Worm (Caenorhabditis elegans): ENCODE results near the gene gst-20.
A peak's percentile ranks its signal among the peaks of the same experiment; 100 is the strongest.

Gene gst-20

ce11 chrII:13630690-13631089, 21.1 kb upstream of the gst-20 start, which contains the start of the genes gst-17 and gst-18:
Gene gst-17 (minus strand): TSS chrII:13630790.
Gene gst-18 (minus strand): TSS chrII:13630887.
- no peak for TF ChIP-seq nhr-10 (tag; optimal IDR thresholded peaks at IDR 0.05)
- no peak for TF ChIP-seq unc-55 (GFP tag; optimal IDR thresholded peaks at IDR 0.05)
- TF ChIP-seq C34F6.9 (tag; optimal IDR thresholded peaks at IDR 0.05): no peak
- TF ChIP-seq egl-27 (tag; optimal IDR thresholded peaks at IDR 0.05): no peak
- no peak for TF ChIP-seq snpc-4 (tag; optimal IDR thresholded peaks at IDR 0.05)
- no peak for TF ChIP-seq lsy-2 (tag; optimal IDR thresholded peaks at IDR 0.05)
- no peak for TF ChIP-seq Y55F3AM.14 (GFP tag; optimal IDR thresholded peaks at IDR 0.05)
- TF ChIP-seq peb-1 (tag; optimal IDR thresholded peaks at IDR 0.05): no peak
- no peak for TF ChIP-seq sem-4 (tag; optimal IDR thresholded peaks at IDR 0.05)
- no peak for TF ChIP-seq R02D3.7 (tag; optimal IDR thresholded peaks at IDR 0.05)
- no peak for TF ChIP-seq ztf-11 (tag; optimal IDR thresholded peaks at IDR 0.05)
- TF ChIP-seq ztf-4 (tag; optimal IDR thresholded peaks at IDR 0.05): no peak
- no peak for TF ChIP-seq unc-62 (GFP tag; optimal IDR thresholded peaks at IDR 0.05)
- TF ChIP-seq crh-2 (tag; optimal IDR thresholded peaks at IDR 0.05): no peak
- TF ChIP-seq unc-39 (tag; optimal IDR thresholded peaks at IDR 0.05): no peak
- TF ChIP-seq skn-1 (tag; optimal IDR thresholded peaks at IDR 0.05): no peak
- no peak for TF ChIP-seq gmeb-1 (tag; optimal IDR thresholded peaks at IDR 0.05)
- TF ChIP-seq nhr-6 (tag; optimal IDR thresholded peaks at IDR 0.05): no peak
- no peak for TF ChIP-seq nhr-21 (tag; optimal IDR thresholded peaks at IDR 0.05)

ce11 chrII:13627001-13627400, 17.4 kb upstream of the gst-20 start, which contains the start of gene gst-19:
Gene gst-19 (minus strand): TSS chrII:13627145.
- TF ChIP-seq ceh-16 (tag; optimal IDR thresholded peaks at IDR 0.05): no peak
- no peak for TF ChIP-seq F13H6.1 (tag; optimal IDR thresholded peaks at IDR 0.05)
- no peak for TF ChIP-seq sma-3 (GFP tag; optimal IDR thresholded peaks at IDR 0.05)
- no peak for TF ChIP-seq sma-9 (GFP tag; optimal IDR thresholded peaks at IDR 0.05)
- TF ChIP-seq sma-9 (tag; optimal IDR thresholded peaks at IDR 0.05): no peak
- no peak for TF ChIP-seq lin-11 (tag; optimal IDR thresholded peaks at IDR 0.05)
- TF ChIP-seq ztf-1 (GFP tag; conservative IDR thresholded peaks at IDR 0.05): no peak

ce11 chrII:13624330-13624729, 14.7 kb upstream of the gst-20 start, which contains the start of gene gst-16:
Gene gst-16 (minus strand): TSS chrII:13624440.
- TF ChIP-seq ztf-4 (tag; optimal IDR thresholded peaks at IDR 0.05): no peak
- TF ChIP-seq sem-4 (tag; optimal IDR thresholded peaks at IDR 0.05): no peak
- TF ChIP-seq skn-1 (tag; optimal IDR thresholded peaks at IDR 0.05): peak; percentile 70
- no peak for TF ChIP-seq ztf-11 (tag; optimal IDR thresholded peaks at IDR 0.05)
- no peak for TF ChIP-seq F13H6.1 (tag; optimal IDR thresholded peaks at IDR 0.05)

ce11 chrII:13617808-13618207, 8.2 kb upstream of the gst-20 start, which contains the start of gene gst-12:
Gene gst-12 (minus strand): TSS chrII:13618061.
- peak; percentile 61 for TF ChIP-seq nhr-21 (tag; optimal IDR thresholded peaks at IDR 0.05)
- TF ChIP-seq nhr-11 (tag; optimal IDR thresholded peaks at IDR 0.05): no peak
- TF ChIP-seq mdl-1 (tag; optimal IDR thresholded peaks at IDR 0.05): no peak
- no peak for TF ChIP-seq lin-39 (tag; optimal IDR thresholded peaks at IDR 0.05)
- no peak for TF ChIP-seq mab-5 (tag; optimal IDR thresholded peaks at IDR 0.05)
- no peak for TF ChIP-seq ceh-82 (tag; optimal IDR thresholded peaks at IDR 0.05)
- TF ChIP-seq fos-1 (tag; optimal IDR thresholded peaks at IDR 0.05): no peak
- no peak for TF ChIP-seq nhr-25 (tag; optimal IDR thresholded peaks at IDR 0.05)
- TF ChIP-seq ceh-16 (tag; optimal IDR thresholded peaks at IDR 0.05): no peak
- no peak for TF ChIP-seq alr-1 (tag; optimal IDR thresholded peaks at IDR 0.05)
- peak; percentile 63 for TF ChIP-seq sma-9 (GFP tag; optimal IDR thresholded peaks at IDR 0.05)
- TF ChIP-seq sma-9 (tag; optimal IDR thresholded peaks at IDR 0.05): no peak

- TF ChIP-seq fos-1 (tag; optimal IDR thresholded peaks at IDR 0.05) (no peak), mdl-1 (tag; optimal IDR thresholded peaks at IDR 0.05) (no peak), unc-39 (tag; optimal IDR thresholded peaks at IDR 0.05) (no peak), nhr-21 (tag; optimal IDR thresholded peaks at IDR 0.05) (no peak), lsy-2 (tag; optimal IDR thresholded peaks at IDR 0.05) (no peak), nhr-10 (tag; optimal IDR thresholded peaks at IDR 0.05) (no peak), nhr-129 (tag; optimal IDR thresholded peaks at IDR 0.05) (no peak), alr-1 (tag; optimal IDR thresholded peaks at IDR 0.05) (no peak), blmp-1 (tag; optimal IDR thresholded peaks at IDR 0.05; ENCODE audit: insufficient read depth) (no peak), sma-3 (GFP tag; optimal IDR thresholded peaks at IDR 0.05) (no peak), ZK546.5 (tag; optimal IDR thresholded peaks at IDR 0.05) (no peak), nhr-6 (tag; optimal IDR thresholded peaks at IDR 0.05) (no peak), skn-1 (tag; optimal IDR thresholded peaks at IDR 0.05) (no peak), nhr-77 (tag; optimal IDR thresholded peaks at IDR 0.05) (no peak)
These were observed 6.4 kb upstream of the gst-20 start, which contains the start of gene gst-14 for ce11 chrII:13616000-13616399. Gene gst-14 (minus strand): TSS chrII:13616100.

Measured in whole organism, L2 larva.